Fruit fly (Drosophila melanogaster) whole organism, adult: ENCODE results near the gene spdo.

Experiments used
- CG11617 ChIP-seq: fragments of 200-800 bp; sonication (Bioruptor generic); optimal IDR thresholded peaks from 2 replicates; lab custom pipeline; 2017; ENCODE audit warnings: mild to moderate bottlenecking, missing biosample characterization, missing genetic modification reagents, missing genetic modification characterization
- CG12768 ChIP-seq: fragments of 200-800 bp; sonication (Bioruptor generic); optimal IDR thresholded peaks from 2 replicates; lab custom pipeline; 2017; ENCODE audit warnings: missing biosample characterization, missing genetic modification characterization, mild to moderate bottlenecking, moderate library complexity, missing genetic modification reagents
- CG14711 ChIP-seq: fragments of 200-800 bp; sonication (Bioruptor generic); optimal IDR thresholded peaks from 2 replicates; lab custom pipeline; 2018; ENCODE audit warnings: missing biosample characterization, mild to moderate bottlenecking, missing genetic modification characterization, moderate library complexity
- CG1620 ChIP-seq: fragments of 200-800 bp; sonication (Bioruptor generic); optimal IDR thresholded peaks from 2 replicates; lab custom pipeline; 2016; ENCODE audit warnings: missing biosample characterization, missing genetic modification characterization
- CG33017 ChIP-seq: fragments of 200-800 bp; sonication (Bioruptor generic); optimal IDR thresholded peaks from 2 replicates; lab custom pipeline; 2018; ENCODE audit warnings: missing biosample characterization, mild to moderate bottlenecking, missing genetic modification characterization, moderate library complexity
- CG5204 ChIP-seq: fragments of 200-800 bp; sonication (Bioruptor generic); optimal IDR thresholded peaks from 2 replicates; lab custom pipeline; 2016; ENCODE audit warnings: missing biosample characterization, missing genetic modification characterization
- CG7045 ChIP-seq: fragments of 200-800 bp; sonication (Bioruptor generic); optimal IDR thresholded peaks from 2 replicates; lab custom pipeline; 2017; ENCODE audit warnings: missing biosample characterization, mild to moderate bottlenecking, missing genetic modification characterization
- CG7101 ChIP-seq: fragments of 200-800 bp; sonication (Bioruptor generic); optimal IDR thresholded peaks from 2 replicates; lab custom pipeline; 2018; ENCODE audit warnings: missing biosample characterization, mild to moderate bottlenecking, missing genetic modification characterization, moderate library complexity
- Clk ChIP-seq: fragments of 200-800 bp; sonication (Bioruptor generic); optimal IDR thresholded peaks from 2 replicates; lab custom pipeline; 2017; ENCODE audit warnings: missing biosample characterization, missing genetic modification characterization
- Crg-1 ChIP-seq: fragments of 200-800 bp; sonication (Bioruptor generic); optimal IDR thresholded peaks from 2 replicates; lab custom pipeline; 2016; ENCODE audit warnings: missing biosample characterization, missing genetic modification characterization
- Hr96 ChIP-seq: fragments of 200-800 bp; sonication (Bioruptor generic); optimal IDR thresholded peaks from 2 replicates; lab custom pipeline; 2016; ENCODE audit warnings: missing biosample characterization, missing genetic modification characterization
- Mnt ChIP-seq: fragments of 200-800 bp; sonication (Bioruptor generic); optimal IDR thresholded peaks from 2 replicates; lab custom pipeline; 2016; ENCODE audit warnings: missing biosample characterization, mild to moderate bottlenecking, missing genetic modification characterization
- bab1 ChIP-seq: fragments of 200-800 bp; sonication (Bioruptor generic); optimal IDR thresholded peaks from 3 replicates; lab custom pipeline; 2019; ENCODE audit warnings: missing biosample characterization, mild to moderate bottlenecking, missing genetic modification characterization, moderate library complexity
- cic ChIP-seq: fragments of 200-800 bp; sonication (Bioruptor generic); optimal IDR thresholded peaks from 2 replicates; lab custom pipeline; 2017; ENCODE audit warnings: missing biosample characterization, mild to moderate bottlenecking, missing genetic modification characterization, moderate library complexity
- cnc ChIP-seq, 2 experiments: fragments of >200 bp; optimal IDR thresholded peaks; 2 replicates each; lab custom pipeline; 2017
- kay ChIP-seq: fragments of 200-800 bp; sonication (Bioruptor generic); peaks from one replicate; lab custom pipeline; 2016; ENCODE audit warnings: missing biosample characterization, missing genetic modification characterization, borderline replicate concordance
- ovo ChIP-seq: fragments of 200-800 bp; sonication (Bioruptor generic); optimal IDR thresholded peaks from 2 replicates; lab custom pipeline; 2016; ENCODE audit warnings: missing biosample characterization, missing genetic modification characterization
- pad ChIP-seq: fragments of 200-800 bp; sonication (Bioruptor generic); optimal IDR thresholded peaks from 3 replicates; lab custom pipeline; 2017; ENCODE audit warnings: missing biosample characterization, missing genetic modification characterization, mild to moderate bottlenecking, moderate library complexity, missing genetic modification reagents
- tj ChIP-seq: fragments of 200-800 bp; sonication (Bioruptor generic); optimal IDR thresholded peaks from 3 replicates; lab custom pipeline; 2017; ENCODE audit warnings: missing biosample characterization, mild to moderate bottlenecking, missing genetic modification characterization, moderate library complexity
- toe ChIP-seq: fragments of 200-800 bp; sonication (Bioruptor generic); optimal IDR thresholded peaks from 2 replicates; lab custom pipeline; 2016; ENCODE audit warnings: missing biosample characterization, missing genetic modification characterization

The spdo gene

DNA sequence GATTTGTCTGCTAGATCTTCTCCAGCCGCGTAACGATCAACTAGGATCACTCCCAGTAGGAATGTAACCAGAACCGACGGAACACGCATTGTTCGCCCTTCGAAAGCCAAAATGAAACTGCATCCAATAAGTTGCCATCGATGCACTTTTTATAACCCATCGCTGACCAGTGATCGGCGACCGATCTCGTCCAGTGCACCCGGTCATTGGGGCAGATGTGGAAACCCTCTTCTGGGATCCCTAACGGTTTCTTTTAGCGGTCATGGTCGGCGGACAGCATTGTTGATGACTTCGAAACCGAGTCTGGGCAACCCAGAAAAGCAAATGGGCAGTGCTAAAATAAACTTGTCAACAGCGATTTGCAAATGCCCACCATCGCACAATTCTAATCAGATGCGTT lies 31.5 kb upstream of the spdo start, which contains the start of gene Osi23:
Gene Osi23 (minus strand): TSS at position 101 of the 400 bp plus-strand sequence.
- TF ChIP-seq CG7101 (tag; lab: Kevin White, UChicago) (no peak), bab1 (GFP tag; lab: Kevin White, UChicago) (no peak), cnc (optimal IDR thresholded peaks at IDR 0.05; lab: Kevin White, UChicago) (no peak), Crg-1 (GFP tag; lab: Kevin White, UChicago) (no peak), CG33017 (tag; lab: Kevin White, UChicago) (no peak), pad (no peak)

DNA sequence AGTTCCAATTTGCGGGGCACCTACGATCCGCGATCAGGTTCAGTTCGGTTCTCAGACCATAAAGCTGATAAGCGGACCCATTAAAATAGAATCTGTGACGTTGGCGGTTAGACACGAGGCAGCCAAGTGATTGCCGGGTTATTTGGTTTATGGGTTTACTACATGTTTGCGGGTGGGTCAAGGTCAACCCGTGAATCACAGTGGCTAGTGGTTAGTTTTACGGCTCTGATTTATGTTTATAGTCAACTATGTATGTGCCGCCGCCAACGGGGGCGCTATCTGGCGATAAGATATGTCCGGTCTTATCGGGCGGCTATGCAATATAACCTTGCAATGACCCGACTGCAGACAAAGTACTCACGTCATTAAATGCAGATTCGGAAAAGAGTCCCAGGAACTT lies 27.0 kb upstream of the spdo start:
- no peak for TF ChIP-seq CG33017 (tag; lab: Kevin White, UChicago)
- no peak for TF ChIP-seq tj (GFP tag; lab: Kevin White, UChicago)
- no peak for TF ChIP-seq CG14711 (tag; lab: Kevin White, UChicago)
- peak; percentile 40 for TF ChIP-seq kay (GFP tag; lab: Kevin White, UChicago)

DNA sequence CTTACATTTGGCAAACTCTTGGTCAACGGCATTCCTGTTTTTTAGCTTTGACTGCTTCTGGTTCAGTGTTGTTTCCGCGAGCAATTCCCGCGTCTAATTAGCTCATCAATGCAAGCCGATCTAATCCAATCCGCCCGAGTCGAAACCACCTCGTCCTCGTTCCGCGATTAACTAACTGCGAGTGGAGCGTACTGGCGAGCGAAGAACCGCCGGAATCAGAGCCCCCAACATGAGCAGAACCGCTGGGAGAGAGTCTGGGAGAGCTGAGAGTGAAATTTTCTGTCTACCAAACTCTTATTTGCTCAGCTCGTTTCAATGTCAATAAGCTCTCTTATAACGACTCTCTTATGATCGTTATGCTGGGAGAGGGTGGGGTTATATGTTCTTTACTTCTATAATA lies 26.3 kb upstream of the spdo start:
- TF ChIP-seq CG14711 (tag; lab: Kevin White, UChicago) (no peak), bab1 (GFP tag; lab: Kevin White, UChicago) (peak; percentile 75), kay (GFP tag; lab: Kevin White, UChicago) (peak; percentile 96), CG5204 (GFP tag; lab: Kevin White, UChicago) (peak; percentile 73), ovo (peak; percentile 89), tj (GFP tag; lab: Kevin White, UChicago) (peak; percentile 45), Clk (GFP tag; lab: Kevin White, UChicago) (peak; percentile 18), toe (GFP tag; lab: Kevin White, UChicago) (peak; percentile 38), Crg-1 (GFP tag; lab: Kevin White, UChicago) (peak; percentile 81), CG1620 (GFP tag; lab: Kevin White, UChicago) (peak; percentile 87), Mnt (GFP tag; lab: Kevin White, UChicago) (peak; percentile 93), Hr96 (GFP tag; lab: Kevin White, UChicago) (peak; percentile 67), CG7045 (GFP tag; lab: Kevin White, UChicago) (peak; percentile 47), CG33017 (tag; lab: Kevin White, UChicago) (peak; percentile 4), pad (peak; percentile 25), CG7101 (tag; lab: Kevin White, UChicago) (peak; percentile 61), cic (peak; percentile 72), CG11617 (GFP tag; lab: Kevin White, UChicago) (peak; percentile 73), CG12768 (GFP tag; lab: Kevin White, UChicago) (peak; percentile 41), cnc (optimal IDR thresholded peaks at IDR 0.05; lab: Kevin White, UChicago) (no peak)

DNA sequence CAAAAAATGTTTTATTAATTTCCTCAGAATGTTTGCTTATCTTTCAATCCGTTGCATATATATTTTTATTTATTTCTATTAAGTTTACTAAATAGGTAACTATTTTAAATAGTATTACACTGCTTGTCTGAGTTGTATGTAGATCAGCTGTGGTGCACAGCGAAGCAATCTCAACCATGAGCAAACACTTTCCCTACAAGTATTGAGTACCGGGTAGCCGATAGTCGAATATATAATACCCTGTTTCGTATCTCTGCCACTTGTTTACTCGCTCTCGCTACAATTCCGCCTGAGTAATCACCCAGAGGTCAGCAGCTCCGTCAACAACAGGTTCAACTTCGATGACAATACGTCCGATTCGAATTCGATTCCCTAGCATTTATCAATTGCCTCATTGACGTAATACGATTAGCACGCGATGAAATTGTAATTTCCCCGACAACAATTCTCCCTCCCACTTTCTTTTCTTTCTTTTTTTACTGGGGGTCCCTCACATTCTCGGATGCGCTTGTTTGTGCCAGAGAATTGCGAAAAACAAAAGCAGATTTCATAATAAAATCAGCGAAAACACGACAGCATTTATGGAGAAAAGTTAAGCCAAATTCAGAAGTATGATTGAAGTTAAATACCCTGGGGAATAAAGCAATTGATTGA lies 25.7 kb upstream of the spdo start:
- TF ChIP-seq CG11617 (GFP tag; lab: Kevin White, UChicago) (no peak), CG7101 (tag; lab: Kevin White, UChicago) (no peak), CG14711 (tag; lab: Kevin White, UChicago) (no peak), CG33017 (tag; lab: Kevin White, UChicago) (no peak), kay (GFP tag; lab: Kevin White, UChicago) (peak; percentile 87), CG7045 (GFP tag; lab: Kevin White, UChicago) (no peak), toe (GFP tag; lab: Kevin White, UChicago) (no peak)

DNA sequence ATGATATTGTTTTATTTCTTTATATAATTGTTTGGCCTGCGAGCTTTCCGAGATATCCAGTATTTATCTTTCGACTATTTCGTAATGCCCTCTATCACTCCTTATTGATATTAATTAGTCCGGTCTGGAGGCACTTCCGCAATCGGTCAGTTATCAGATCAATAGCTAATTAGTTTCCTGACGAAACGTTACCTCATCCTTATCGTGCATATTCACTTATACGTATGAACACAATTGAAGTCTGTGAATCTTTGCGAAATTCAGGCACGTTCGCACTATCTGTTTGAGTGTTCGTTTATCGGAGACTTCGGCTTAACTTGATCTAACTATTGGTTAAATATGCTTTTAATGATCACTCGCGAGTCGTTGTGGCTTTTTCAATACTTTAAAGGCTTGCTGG lies 23.2 kb upstream of the spdo start:
- TF ChIP-seq kay (GFP tag; lab: Kevin White, UChicago) = peak; percentile 67
- TF ChIP-seq ovo = no peak

DNA sequence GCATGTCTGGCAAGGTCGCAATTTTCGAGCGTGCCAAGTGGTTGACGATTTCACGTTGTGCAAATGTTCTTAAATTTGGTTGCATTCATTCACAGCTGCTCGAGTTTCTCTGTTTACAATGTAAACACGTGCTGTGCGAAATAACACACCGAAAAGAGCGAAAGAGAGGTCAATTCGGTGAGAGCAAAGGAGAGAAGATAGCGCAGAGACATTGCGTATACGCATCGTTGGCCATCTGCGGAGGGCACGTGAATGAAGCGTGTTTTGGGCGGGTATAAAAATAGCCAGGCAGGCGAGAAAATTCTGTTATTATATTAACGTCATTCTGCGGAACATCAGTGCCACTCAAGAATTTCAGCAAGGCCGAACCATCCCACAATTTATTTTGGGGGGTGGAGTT lies 22.0 kb upstream of the spdo start:
- TF ChIP-seq pad (peak; percentile 17), bab1 (GFP tag; lab: Kevin White, UChicago) (no peak), CG11617 (GFP tag; lab: Kevin White, UChicago) (no peak), CG7045 (GFP tag; lab: Kevin White, UChicago) (no peak), Crg-1 (GFP tag; lab: Kevin White, UChicago) (no peak), tj (GFP tag; lab: Kevin White, UChicago) (no peak), cnc (optimal IDR thresholded peaks at IDR 0.05; lab: Kevin White, UChicago) (no peak), CG12768 (GFP tag; lab: Kevin White, UChicago) (no peak), Clk (GFP tag; lab: Kevin White, UChicago) (no peak), Mnt (GFP tag; lab: Kevin White, UChicago) (peak; percentile 50), CG5204 (GFP tag; lab: Kevin White, UChicago) (no peak), CG14711 (tag; lab: Kevin White, UChicago) (no peak), toe (GFP tag; lab: Kevin White, UChicago) (no peak), Hr96 (GFP tag; lab: Kevin White, UChicago) (no peak), CG7101 (tag; lab: Kevin White, UChicago) (no peak), CG33017 (tag; lab: Kevin White, UChicago) (no peak), cic (peak; percentile 41), kay (GFP tag; lab: Kevin White, UChicago) (peak; percentile 44), CG1620 (GFP tag; lab: Kevin White, UChicago) (no peak), ovo (no peak)
